Worm (Caenorhabditis elegans) whole organism, young adult: ENCODE results near the gene hrg-4.

Source experiments
- C17E4.6 ChIP-seq: fragments of 200-800 bp; sonication (Bioruptor generic); IDR thresholded peaks from 2 replicates; pipeline ENCODE4 v1.3.6; 2022; ENCODE audit warnings: missing genetic modification reagents, missing genetic modification characterization, missing compliant biosample characterization
- D2030.7 ChIP-seq: fragments of 200-800 bp; sonication (Bioruptor generic); IDR thresholded peaks from 2 replicates; pipeline ENCODE4 v1.3.6; 2022; ENCODE audit warnings: missing genetic modification reagents, missing genetic modification characterization, missing compliant biosample characterization
- F10E7.11 ChIP-seq: sonication (generic microtip); optimal IDR thresholded peaks from 2 replicates; lab custom pipeline; 2017; ENCODE audit warnings: mild to moderate bottlenecking, missing genetic modification characterization, moderate library complexity, missing compliant biosample characterization
- F33H1.4 ChIP-seq: fragments of 200-800 bp; sonication (Bioruptor generic); IDR thresholded peaks from 2 replicates; pipeline ENCODE4 v1.3.6; 2022; ENCODE audit warnings: missing genetic modification reagents, missing genetic modification characterization, missing compliant biosample characterization
- Y67H2A.10 ChIP-seq: fragments of 200-800 bp; sonication (Bioruptor generic); conservative IDR thresholded peaks from 2 replicates; pipeline ENCODE4 v1.3.6; 2022; ENCODE audit warnings: missing genetic modification reagents, missing genetic modification characterization, missing compliant biosample characterization
- Y79H2A.3 ChIP-seq: fragments of 200-800 bp; sonication (Bioruptor generic); conservative IDR thresholded peaks from 2 replicates; pipeline ENCODE4 v1.3.6; 2022; ENCODE audit warnings: missing genetic modification reagents, missing genetic modification characterization, missing compliant biosample characterization
- athp-1 ChIP-seq: sonication (generic microtip); optimal IDR thresholded peaks from 2 replicates; lab custom pipeline; 2017; ENCODE audit warnings: mild to moderate bottlenecking, missing genetic modification characterization, missing compliant biosample characterization
- ccch-3 ChIP-seq: fragments of 200-800 bp; sonication (Bioruptor generic); optimal IDR thresholded peaks from 2 replicates; lab custom pipeline; 2018; ENCODE audit warnings: mild to moderate bottlenecking, missing genetic modification characterization, missing compliant biosample characterization
- cebp-1 ChIP-seq, 2 experiments: fragments of 200-800 bp in 1 of 2; sonication (Bioruptor generic) in 1 of 2; sonication (generic microtip) in 1 of 2; IDR thresholded peaks in 1 of 2; optimal IDR thresholded peaks in 1 of 2; 2 replicates each; pipeline versions ENCODE4 v1.3.6 to Lab custom; 2017 to 2022; ENCODE audit warnings: missing compliant biosample characterization in 2 of 2, missing genetic modification characterization in 2 of 2, mild to moderate bottlenecking in 1 of 2, missing genetic modification reagents in 1 of 2, moderate library complexity in 1 of 2
- cebp-2 ChIP-seq: fragments of 200-800 bp; sonication (Bioruptor generic); IDR thresholded peaks from 2 replicates; pipeline ENCODE4 v1.3.6; 2022; ENCODE audit warnings: missing genetic modification characterization, missing compliant biosample characterization
- die-1 ChIP-seq: sonication (generic microtip); optimal IDR thresholded peaks from 2 replicates; lab custom pipeline; 2016; ENCODE audit warnings: missing genotype, mild to moderate bottlenecking, missing genetic modification characterization, missing compliant biosample characterization
- dox-1 ChIP-seq: fragments of 200-800 bp; sonication (Bioruptor generic); IDR thresholded peaks from 2 replicates; pipeline ENCODE4 v1.3.6; 2022; ENCODE audit warnings: missing genetic modification reagents, missing genetic modification characterization, missing compliant biosample characterization
- efl-1 ChIP-seq: fragments of 150-350 bp; optimal IDR thresholded peaks from 2 replicates; lab custom pipeline; 2014; ENCODE audit warnings: missing biosample characterization, missing genetic modification reagents, missing genetic modification characterization
- egl-44 ChIP-seq: fragments of 200-800 bp; sonication (Bioruptor generic); IDR thresholded peaks from 2 replicates; pipeline ENCODE4 v1.3.6; 2022; ENCODE audit warnings: missing genetic modification reagents, missing genetic modification characterization, missing compliant biosample characterization
- ets-4 ChIP-seq: fragments of 200-800 bp; sonication (Bioruptor generic); optimal IDR thresholded peaks from 2 replicates; lab custom pipeline; 2018; ENCODE audit warnings: mild to moderate bottlenecking, missing genetic modification characterization, missing compliant biosample characterization
- hmg-1.2 ChIP-seq: fragments of 200-800 bp; sonication (Bioruptor generic); IDR thresholded peaks from 2 replicates; pipeline ENCODE4 v1.3.6; 2022; ENCODE audit warnings: missing genetic modification reagents, missing genetic modification characterization, missing compliant biosample characterization
- hmg-20 ChIP-seq: fragments of 200-800 bp; sonication (Bioruptor generic); IDR thresholded peaks from 2 replicates; pipeline ENCODE4 v1.3.6; 2022; ENCODE audit warnings: missing genetic modification reagents, missing genetic modification characterization, missing compliant biosample characterization
- let-607 ChIP-seq, 2 experiments: fragments of 200-800 bp in 1 of 2; sonication (Bioruptor generic) in 1 of 2; sonication (generic microtip) in 1 of 2; optimal IDR thresholded peaks; 2 replicates each; lab custom pipeline; 2016 to 2018; ENCODE audit warnings: mild to moderate bottlenecking in 2 of 2, missing compliant biosample characterization in 2 of 2, missing genetic modification characterization in 2 of 2, moderate library complexity in 2 of 2, missing genotype in 1 of 2
- lin-35 ChIP-seq, 3 experiments: fragments of 150-350 bp in 2 of 3; sonication (generic microtip) in 1 of 3; optimal IDR thresholded peaks; 2 replicates each; lab custom pipeline; 2014 to 2018; ENCODE audit warnings: missing biosample characterization in 3 of 3, missing genetic modification characterization in 3 of 3, missing genetic modification reagents in 3 of 3
- lin-40 ChIP-seq: sonication (generic microtip); optimal IDR thresholded peaks from 2 replicates; lab custom pipeline; 2016; ENCODE audit warnings: missing genetic modification characterization, mild to moderate bottlenecking, missing compliant biosample characterization, missing genotype, missing genetic modification reagents
- lin-54 ChIP-seq: fragments of 200-800 bp; sonication (Bioruptor generic); optimal IDR thresholded peaks from 2 replicates; lab custom pipeline; 2018; ENCODE audit warnings: mild to moderate bottlenecking, missing genetic modification characterization, missing compliant biosample characterization
- lsl-1 ChIP-seq: fragments of 200-800 bp; sonication (Bioruptor generic); optimal IDR thresholded peaks from 2 replicates; lab custom pipeline; 2018; ENCODE audit warnings: mild to moderate bottlenecking, missing genetic modification characterization, moderate library complexity, missing compliant biosample characterization
- lsy-27 ChIP-seq: sonication (generic microtip); optimal IDR thresholded peaks from 2 replicates; lab custom pipeline; 2017; ENCODE audit warnings: missing genetic modification characterization, mild to moderate bottlenecking, missing compliant biosample characterization, antibody characterized with exemption, missing genotype, borderline replicate concordance; ENCODE audit not compliant: insufficient read depth
- madf-3 ChIP-seq: fragments of 200-800 bp; sonication (Bioruptor generic); IDR thresholded peaks from 2 replicates; pipeline ENCODE4 v1.3.6; 2022; ENCODE audit warnings: missing genetic modification reagents, missing genetic modification characterization, missing compliant biosample characterization
- mcd-1 ChIP-seq: fragments of 200-800 bp; sonication (Bioruptor generic); IDR thresholded peaks from 2 replicates; pipeline ENCODE4 v1.3.6; 2022; ENCODE audit warnings: missing genetic modification reagents, missing genetic modification characterization, missing compliant biosample characterization
- nhr-80 ChIP-seq: sonication (generic microtip); optimal IDR thresholded peaks from 2 replicates; lab custom pipeline; 2016; ENCODE audit warnings: missing genetic modification characterization, missing compliant biosample characterization
- nhr-90 ChIP-seq: sonication (generic microtip); optimal IDR thresholded peaks from 2 replicates; lab custom pipeline; 2016; ENCODE audit warnings: missing genotype, mild to moderate bottlenecking, missing genetic modification characterization, missing compliant biosample characterization
- snpc-1.1 ChIP-seq: sonication (generic microtip); optimal IDR thresholded peaks from 2 replicates; lab custom pipeline; 2017; ENCODE audit warnings: missing genetic modification characterization, mild to moderate bottlenecking, missing compliant biosample characterization, antibody characterized with exemption, moderate library complexity, missing genotype, missing genetic modification reagents; ENCODE audit not compliant: insufficient read depth
- snpc-4 ChIP-seq, 5 experiments: fragments of 150-350 bp in 1 of 5; sonication (generic microtip) in 4 of 5; optimal IDR thresholded peaks; 2 replicates each; lab custom pipeline; 2014 to 2018; ENCODE audit warnings: missing genetic modification characterization in 5 of 5, missing biosample characterization in 3 of 5, antibody characterized with exemption in 2 of 5, mild to moderate bottlenecking in 2 of 5, missing compliant biosample characterization in 2 of 5, missing genotype in 2 of 5, moderate library complexity in 2 of 5, missing genetic modification reagents in 1 of 5
- sptf-2 ChIP-seq: fragments of 200-800 bp; sonication (Bioruptor generic); optimal IDR thresholded peaks from 2 replicates; lab custom pipeline; 2018; ENCODE audit warnings: mild to moderate bottlenecking, missing genetic modification characterization, missing compliant biosample characterization
- tlf-1 ChIP-seq: fragments of 200-800 bp; sonication (Bioruptor generic); optimal IDR thresholded peaks from 2 replicates; lab custom pipeline; 2018; ENCODE audit warnings: mild to moderate bottlenecking, missing genetic modification characterization, missing compliant biosample characterization
- unc-130 ChIP-seq: sonication (generic microtip); optimal IDR thresholded peaks from 2 replicates; lab custom pipeline; 2016; ENCODE audit warnings: missing genetic modification reagents, missing genetic modification characterization, missing compliant biosample characterization
- xnd-1 ChIP-seq: sonication (generic microtip); optimal IDR thresholded peaks from 2 replicates; lab custom pipeline; 2016; ENCODE audit warnings: missing genotype, missing genetic modification reagents, missing genetic modification characterization, missing compliant biosample characterization
- ztf-18 ChIP-seq: sonication (generic microtip); optimal IDR thresholded peaks from 2 replicates; lab custom pipeline; 2016; ENCODE audit warnings: missing genotype, mild to moderate bottlenecking, missing genetic modification characterization, missing compliant biosample characterization

hrg-4 gene

DNA sequence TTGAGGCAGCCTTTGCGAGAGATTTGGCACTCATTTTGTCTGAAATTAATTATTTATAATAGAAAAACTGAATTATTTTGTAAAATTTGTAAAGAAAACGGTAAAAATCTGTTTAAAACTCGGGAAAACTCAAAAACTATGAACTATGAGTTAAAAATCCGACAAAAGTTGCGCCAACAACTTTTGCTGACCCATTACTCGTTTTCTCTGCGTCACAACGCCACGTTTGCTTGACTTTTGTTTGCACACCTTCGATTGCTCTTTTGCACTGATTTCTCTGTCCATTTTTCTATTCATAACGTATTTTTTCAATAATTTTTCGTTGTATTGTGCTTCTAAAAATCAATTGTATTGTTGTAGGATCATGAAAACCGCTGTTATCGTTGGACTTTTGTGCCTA lies 5.4 kb upstream of the hrg-4 start, which contains the start of gene fkb-1:
fkb-1 (plus strand) TSS at position 361 of the 400 bp plus-strand sequence.
- TF ChIP-seq nhr-90 (no peak), F10E7.11 (tag; lab: Kevin White, UChicago) (no peak), ztf-18 (peak; percentile 91), die-1 (tag; lab: Kevin White, UChicago) (no peak), Y79H2A.3 (GFP tag; lab: Robert Waterston, UW) (no peak), F33H1.4 (no peak), hmg-20 (GFP tag; lab: Robert Waterston, UW) (no peak), lsl-1 (GFP tag; lab: Kevin White, UChicago) (peak; percentile 20), Y67H2A.10 (GFP tag; lab: Robert Waterston, UW) (no peak), nhr-80 (tag; lab: Kevin White, UChicago) (peak; percentile 48), dox-1 (GFP tag; lab: Robert Waterston, UW) (peak; percentile 60), cebp-2 (GFP tag; lab: Robert Waterston, UW) (no peak), tlf-1 (GFP tag; lab: Kevin White, UChicago) (no peak), C17E4.6 (GFP tag; lab: Robert Waterston, UW) (no peak), let-607 (tag; optimal IDR thresholded peaks at IDR 0.05; lab: Kevin White, UChicago) (peak; percentile 67 to 79), lin-54 (GFP tag; lab: Kevin White, UChicago) (peak; percentile 20), cebp-1 (GFP tag; IDR thresholded peaks at IDR 0.05; lab: Robert Waterston, UW) (no peak), cebp-1 (tag; optimal IDR thresholded peaks at IDR 0.05; lab: Kevin White, UChicago) (peak; percentile 47), hmg-1.2 (GFP tag; lab: Robert Waterston, UW) (peak; percentile 46; the same call in 1 of the 2 replicates), efl-1 (GFP tag; lab: Kevin White, UChicago) (no peak), mcd-1 (peak; percentile 54), unc-130 (GFP tag; lab: Kevin White, UChicago) (no peak), sptf-2 (GFP tag; lab: Kevin White, UChicago) (no peak), D2030.7 (GFP tag; lab: Robert Waterston, UW) (no peak), lin-40 (tag; lab: Kevin White, UChicago) (peak; percentile 56), snpc-1.1 (tag; lab: Kevin White, UChicago) (no peak), snpc-4 (GFP tag; optimal IDR thresholded peaks at IDR 0.05; lab: Kevin White, UChicago) (no peak), snpc-4 (tag; optimal IDR thresholded peaks at IDR 0.05; lab: Kevin White, UChicago) (peak in 1 of 4 experiments; percentile 2), lin-35 (GFP tag; optimal IDR thresholded peaks at IDR 0.05; lab: Kevin White, UChicago) (peak in 1 of 3 experiments; percentile 50), ccch-3 (GFP tag; lab: Kevin White, UChicago) (no peak)

- TF ChIP-seq egl-44 (GFP tag; lab: Robert Waterston, UW): no peak
- TF ChIP-seq ets-4 (GFP tag; lab: Kevin White, UChicago): no peak
- no peak for TF ChIP-seq madf-3
- no peak for TF ChIP-seq lsy-27 (tag; lab: Kevin White, UChicago)
Observed at ce11 chrIV:11032288-11032687, 1.5 kb upstream of the hrg-4 start, which contains the start of gene hrg-6. Gene hrg-6, plus strand, starts transcription at chrIV:11032588.

- TF ChIP-seq xnd-1 (tag; lab: Kevin White, UChicago) (no peak), nhr-80 (tag; lab: Kevin White, UChicago) (peak; percentile 87), athp-1 (tag; lab: Kevin White, UChicago) (no peak)
- TF ChIP-seq, all 124 proteins: peak for 1
Observed at ce11 chrIV:11031640-11032039, 847 bp upstream of the hrg-4 start.
